Worm (Caenorhabditis elegans) whole organism, dauer: ENCODE measurements around the gene Y40B10A.5.

Source experiments
- unc-62 ChIP-seq: sonication (generic microtip); optimal IDR thresholded peaks from 2 replicates; lab custom pipeline; 2017; ENCODE audit warnings: missing biosample characterization, missing genetic modification reagents, missing genetic modification characterization

Y40B10A.5 gene

ce11 chrV:2053509-2053908 is 7.7 kb upstream of the Y40B10A.5 start, which contains the start of gene comt-5:
comt-5 (minus strand) TSS chrV:2053609.
- no peak for TF ChIP-seq unc-62 (GFP tag; lab: Kevin White, UChicago)

ce11 chrV:2051507-2051906 is 5.7 kb upstream of the Y40B10A.5 start, which contains the start of gene Y40B10A.11:
Y40B10A.11 (minus strand) TSS chrV:2051607.
- TF ChIP-seq unc-62 (GFP tag; lab: Kevin White, UChicago) = no peak

- TF ChIP-seq unc-62 (GFP tag; lab: Kevin White, UChicago) = no peak
Measured at ce11 chrV:2050790-2051189, 4.9 kb upstream of the Y40B10A.5 start.

DNA sequence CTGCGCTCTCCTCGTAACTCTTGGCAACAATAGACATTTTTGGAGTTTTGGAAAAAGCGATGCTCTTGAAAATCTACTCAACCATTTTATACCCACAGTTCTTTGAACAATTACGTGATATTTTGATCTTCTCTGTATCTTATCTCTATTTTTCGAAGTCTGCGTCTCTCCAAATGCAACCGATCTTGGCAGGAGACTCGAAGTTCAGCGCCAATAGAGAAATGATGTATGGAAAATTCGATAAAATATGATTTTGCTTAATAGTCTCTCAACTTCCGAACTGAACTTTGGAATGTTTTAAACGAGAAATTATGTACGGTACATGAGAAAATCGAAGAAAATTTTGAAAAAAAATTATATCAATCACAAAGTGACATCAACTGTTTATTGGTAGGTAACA is 4.3 kb upstream of the Y40B10A.5 start, which contains the start of gene comt-4:
TSS of gene comt-4 (minus strand) at position 50 of the 400 bp plus-strand sequence.
- TF ChIP-seq unc-62 (GFP tag; lab: Kevin White, UChicago) = no peak

ce11 chrV:2035545-2035944 is 10.3 kb downstream of the Y40B10A.5 start, which contains the start of gene srab-23:
srab-23 (minus strand) TSS chrV:2035645.
- TF ChIP-seq unc-62 (GFP tag; lab: Kevin White, UChicago) = no peak

DNA sequence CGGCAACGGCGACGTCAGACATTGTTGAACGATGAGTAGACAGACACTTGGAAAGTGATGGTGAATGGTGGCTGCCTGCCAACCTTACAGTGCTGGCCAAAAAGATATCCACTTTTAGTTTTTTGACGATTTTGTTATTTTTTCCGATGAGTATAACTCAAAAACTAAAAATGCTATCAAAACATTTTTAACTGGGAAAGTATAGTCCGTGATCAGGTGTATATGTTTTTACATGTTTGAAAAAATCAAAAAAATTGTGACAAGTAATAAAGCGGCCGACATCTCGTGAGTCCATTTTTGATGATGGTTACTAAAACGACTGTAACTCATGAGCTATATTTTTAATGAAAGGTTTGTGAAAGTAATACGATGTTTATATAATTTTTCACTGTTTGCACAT is 14.4 kb downstream of the Y40B10A.5 start, which contains the start of gene hil-6:
TSS of gene hil-6 (minus strand) at position 101 of the 400 bp plus-strand sequence.
- TF ChIP-seq unc-62 (GFP tag; lab: Kevin White, UChicago) = no peak

DNA sequence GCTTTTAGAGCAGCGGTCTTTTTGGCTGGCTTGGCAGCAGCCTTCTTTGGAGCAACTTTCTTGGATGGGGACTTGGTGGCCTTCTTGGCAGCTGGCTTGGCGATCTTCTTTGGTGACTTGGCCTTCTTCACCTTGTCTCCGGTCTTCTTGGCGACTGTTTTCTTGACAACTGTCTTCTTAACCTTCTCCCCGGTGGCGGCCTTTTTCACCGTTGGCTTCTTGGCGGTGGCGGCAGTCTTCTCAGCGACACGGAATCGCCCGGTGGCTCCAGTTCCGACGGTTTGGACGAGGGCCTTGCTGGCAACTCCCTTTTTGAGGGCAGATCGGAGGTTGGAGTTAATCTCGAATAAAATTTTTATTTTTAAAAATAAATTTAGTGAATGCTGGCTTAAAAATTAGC is 15.2 kb downstream of the Y40B10A.5 start:
- TF ChIP-seq unc-62 (GFP tag; lab: Kevin White, UChicago) = no peak

- no peak for TF ChIP-seq unc-62 (GFP tag; lab: Kevin White, UChicago)
Measured at ce11 chrV:2029877-2030276, 16.0 kb downstream of the Y40B10A.5 start, which contains the start of gene F59A7.12. F59A7.12 (plus strand) TSS chrV:2030177.

- no peak for TF ChIP-seq unc-62 (GFP tag; lab: Kevin White, UChicago)
Measured at ce11 chrV:2027787-2028186, 18.1 kb downstream of the Y40B10A.5 start, which contains the start of gene srab-13. srab-13 (minus strand) TSS chrV:2027887.

DNA sequence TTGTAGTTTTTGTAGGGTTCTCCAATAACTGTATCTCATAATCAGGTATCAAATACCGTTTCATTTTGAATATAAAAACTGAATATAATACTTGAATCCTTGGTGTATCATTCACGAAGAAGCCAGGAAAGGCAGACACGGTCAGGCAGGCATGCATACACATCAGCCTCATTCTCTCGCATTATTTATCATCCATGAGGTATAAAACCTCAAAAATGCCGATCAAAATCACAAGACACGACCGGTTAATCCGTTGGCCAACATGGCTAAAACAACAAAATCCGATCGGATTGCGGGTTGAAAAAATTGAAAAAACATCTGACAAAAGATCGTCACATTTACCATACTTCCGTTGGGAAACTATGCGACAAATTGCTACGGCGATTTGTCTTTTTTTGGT is 23.5 kb downstream of the Y40B10A.5 start, which contains the start of gene F59A7.5:
TSS of gene F59A7.5 (plus strand) at position 301 of the 400 bp plus-strand sequence.
- TF ChIP-seq unc-62 (GFP tag; lab: Kevin White, UChicago) = no peak

DNA sequence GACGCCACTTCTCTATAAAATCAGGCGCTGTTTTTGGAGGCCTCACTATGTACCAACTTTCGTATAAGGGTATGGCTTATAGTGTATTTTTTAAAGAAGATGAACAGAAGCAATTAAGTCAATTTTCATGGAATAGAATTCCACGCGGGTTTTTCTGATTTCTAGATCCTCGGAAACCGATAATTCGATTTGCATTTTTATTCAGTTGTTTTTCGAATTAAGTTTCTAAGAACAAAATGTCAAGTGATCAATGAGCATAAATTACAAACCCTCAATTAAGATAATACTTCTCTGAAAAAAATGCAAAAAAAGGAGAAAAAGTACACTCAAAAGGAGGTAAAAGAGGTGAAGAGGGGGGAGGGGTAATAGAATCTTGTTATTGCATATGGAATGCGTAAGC is 24.6 kb downstream of the Y40B10A.5 start:
- no peak for TF ChIP-seq unc-62 (GFP tag; lab: Kevin White, UChicago)

ce11 chrV:2018689-2019088 is 27.2 kb downstream of the Y40B10A.5 start, which contains the start of gene F59A7.14:
F59A7.14 (plus strand) TSS chrV:2018989.
- TF ChIP-seq unc-62 (GFP tag; lab: Kevin White, UChicago) = no peak

ce11 chrV:2016428-2016827 is 29.4 kb downstream of the Y40B10A.5 start, which contains the start of gene F59A7.2:
F59A7.2 (minus strand) TSS chrV:2016528.
- TF ChIP-seq unc-62 (GFP tag; lab: Kevin White, UChicago) = no peak

ce11 chrV:2013824-2014223 is 32.0 kb downstream of the Y40B10A.5 start, which contains the start of gene F59A7.11:
F59A7.11 (minus strand) TSS chrV:2013924.
- TF ChIP-seq unc-62 (GFP tag; lab: Kevin White, UChicago) = no peak

- TF ChIP-seq unc-62 (GFP tag; lab: Kevin White, UChicago) = no peak
Measured at ce11 chrV:2011777-2012176, 34.1 kb downstream of the Y40B10A.5 start, which contains the start of gene F59A7.7. F59A7.7 (plus strand) TSS chrV:2012077.

DNA sequence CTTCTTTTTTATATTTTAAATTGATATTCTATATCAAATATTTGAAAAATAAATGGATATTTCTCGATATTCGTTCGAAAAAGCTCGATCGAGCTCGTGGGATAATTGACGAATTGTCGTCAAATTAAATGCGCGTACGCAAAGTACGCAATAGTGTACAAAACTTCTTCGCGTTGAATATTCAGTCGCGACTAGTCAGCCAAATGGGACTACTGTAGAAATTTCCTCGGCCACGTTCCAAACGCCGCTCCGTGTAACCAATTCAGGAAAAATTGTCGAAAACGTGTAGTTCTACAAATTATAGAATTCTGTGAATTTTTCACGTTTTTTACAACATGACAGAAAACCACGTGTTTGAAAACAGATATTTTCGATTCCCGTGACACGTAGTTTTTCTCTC is 37.4 kb downstream of the Y40B10A.5 start:
- no peak for TF ChIP-seq unc-62 (GFP tag; lab: Kevin White, UChicago)

ce11 chrV:2004659-2005058 is 41.2 kb downstream of the Y40B10A.5 start, which contains the start of gene cysl-4:
cysl-4 (plus strand) TSS chrV:2004959.
- TF ChIP-seq unc-62 (GFP tag; lab: Kevin White, UChicago) = no peak
